Worm (Caenorhabditis elegans) whole organism, early embryonic: ENCODE results near the gene F10E9.12.

Source experiments
- B0310.2 ChIP-seq: sonication (generic microtip); optimal IDR thresholded peaks from 2 replicates; lab custom pipeline; 2016; ENCODE audit warnings: mild to moderate bottlenecking, missing genetic modification characterization, missing compliant biosample characterization
- F13C5.2 ChIP-seq: sonication (generic microtip); optimal IDR thresholded peaks from 2 replicates; lab custom pipeline; 2017; ENCODE audit warnings: mild to moderate bottlenecking, missing genetic modification characterization, inconsistent platforms, missing compliant biosample characterization
- aly-1 ChIP-seq: sonication (generic microtip); optimal IDR thresholded peaks from 2 replicates; lab custom pipeline; 2016; ENCODE audit warnings: missing genetic modification characterization, missing compliant biosample characterization
- ama-1 ChIP-seq: fragments of 150-350 bp; optimal IDR thresholded peaks from 2 replicates; lab custom pipeline; 2014
- ceh-13 ChIP-seq: fragments of 200-800 bp; sonication (Bioruptor generic); optimal IDR thresholded peaks from 2 replicates; lab custom pipeline; 2018; ENCODE audit warnings: mild to moderate bottlenecking, missing genetic modification characterization, missing compliant biosample characterization
- ceh-36 ChIP-seq: sonication (generic microtip); optimal IDR thresholded peaks from 2 replicates; lab custom pipeline; 2016; ENCODE audit warnings: missing genetic modification characterization, inconsistent platforms, missing compliant biosample characterization
- ets-7 ChIP-seq: sonication (generic microtip); optimal IDR thresholded peaks from 2 replicates; lab custom pipeline; 2016; ENCODE audit warnings: missing genotype, missing genetic modification characterization, missing compliant biosample characterization
- flt-1 ChIP-seq: fragments of 200-800 bp; sonication (Bioruptor generic); IDR thresholded peaks from 2 replicates; pipeline ENCODE4 v1.3.6; 2022; ENCODE audit warnings: missing genetic modification characterization, missing compliant biosample characterization
- hmbx-1 ChIP-seq: sonication (generic microtip); optimal IDR thresholded peaks from 2 replicates; lab custom pipeline; 2016; ENCODE audit warnings: mild to moderate bottlenecking, missing genetic modification characterization, missing compliant biosample characterization
- hmg-4 ChIP-seq: fragments of 200-800 bp; sonication (Bioruptor generic); optimal IDR thresholded peaks from 2 replicates; lab custom pipeline; 2018; ENCODE audit warnings: mild to moderate bottlenecking, missing genetic modification characterization, missing compliant biosample characterization
- hnd-1 ChIP-seq: sonication (generic microtip); optimal IDR thresholded peaks from 2 replicates; lab custom pipeline; 2016; ENCODE audit warnings: missing genetic modification characterization, missing compliant biosample characterization
- pes-1 ChIP-seq: fragments of 200-800 bp; sonication (Bioruptor generic); IDR thresholded peaks from 2 replicates; pipeline ENCODE4 v1.3.6; 2022; ENCODE audit warnings: missing genetic modification reagents, missing genetic modification characterization, missing compliant biosample characterization
- scrt-1 ChIP-seq: fragments of 200-800 bp; sonication (Bioruptor generic); IDR thresholded peaks from 2 replicates; pipeline ENCODE4 v1.3.6; 2022; ENCODE audit warnings: missing genetic modification characterization, missing compliant biosample characterization
- sea-1 ChIP-seq: fragments of 200-800 bp; sonication (Bioruptor generic); conservative IDR thresholded peaks from 2 replicates; pipeline ENCODE4 v1.3.6; 2022; ENCODE audit warnings: missing genetic modification characterization, missing compliant biosample characterization
- tbx-11 ChIP-seq: fragments of 200-800 bp; sonication (Bioruptor generic); IDR thresholded peaks from 2 replicates; pipeline ENCODE4 v1.3.6; 2022; ENCODE audit warnings: missing genetic modification characterization, missing compliant biosample characterization
- tbx-37 ChIP-seq: fragments of 200-800 bp; sonication (Bioruptor generic); conservative IDR thresholded peaks from 2 replicates; pipeline ENCODE4 v1.3.6; 2022; ENCODE audit warnings: missing genetic modification reagents, missing genetic modification characterization, missing compliant biosample characterization
- tra-4 ChIP-seq: sonication (generic microtip); optimal IDR thresholded peaks from 2 replicates; lab custom pipeline; 2017; ENCODE audit warnings: missing genetic modification characterization, missing compliant biosample characterization

F10E9.12 gene

DNA sequence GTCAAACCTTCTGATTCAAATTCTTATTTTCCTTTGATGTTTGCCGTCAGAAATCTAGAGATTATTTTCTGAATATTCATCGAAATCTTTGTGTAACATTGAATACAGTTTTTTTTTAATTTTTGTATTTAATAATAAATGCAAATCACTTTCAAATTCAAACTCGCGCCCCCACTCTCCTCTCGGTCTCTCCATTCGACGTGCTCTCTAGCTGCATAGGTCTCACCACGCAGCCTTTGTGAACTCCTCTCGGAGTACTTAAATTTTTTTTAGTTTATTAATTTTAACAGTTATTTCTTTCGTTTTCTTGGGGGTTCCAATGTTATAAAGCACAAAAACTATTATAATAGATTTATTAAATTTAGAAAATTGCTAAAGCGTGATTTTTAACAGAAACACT is 45.8 kb downstream of the F10E9.12 start:
- TF ChIP-seq ceh-13 (no peak), flt-1 (GFP tag; lab: Robert Waterston, UW) (no peak), hmg-4 (no peak), ets-7 (tag; lab: Kevin White, UChicago) (no peak), tbx-37 (no peak), F13C5.2 (no peak), ama-1 (no peak), B0310.2 (no peak), tra-4 (no peak), hnd-1 (no peak), tbx-11 (no peak)

DNA sequence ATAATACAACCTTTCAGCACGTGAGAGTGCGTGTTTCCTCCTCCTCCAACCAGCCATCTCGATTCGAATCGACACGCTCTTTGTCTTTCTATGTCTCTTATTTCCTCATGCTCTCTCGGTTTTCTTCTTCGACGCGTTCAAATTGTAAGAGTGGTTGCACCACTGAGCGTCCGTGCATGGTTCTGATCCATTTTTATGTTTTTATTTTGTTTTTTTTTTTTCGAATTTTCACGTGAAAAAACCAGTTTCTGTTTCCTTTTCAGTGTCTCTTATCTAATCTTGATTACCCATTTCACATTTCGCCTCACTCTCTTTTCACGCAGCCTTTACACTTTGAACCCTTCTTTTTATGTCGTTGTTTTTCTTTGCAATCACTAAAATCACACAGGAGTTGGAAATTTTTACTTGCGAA is 46.5 kb downstream of the F10E9.12 start:
- TF ChIP-seq flt-1 (GFP tag; lab: Robert Waterston, UW) (no peak), hmbx-1 (tag; lab: Kevin White, UChicago) (no peak), tra-4 (no peak), ceh-36 (tag; lab: Kevin White, UChicago) (no peak), F13C5.2 (no peak), B0310.2 (no peak), aly-1 (tag; lab: Kevin White, UChicago) (no peak), ceh-13 (no peak), tbx-37 (no peak), hnd-1 (no peak), ama-1 (no peak), tbx-11 (no peak), hmg-4 (no peak), scrt-1 (no peak)

DNA sequence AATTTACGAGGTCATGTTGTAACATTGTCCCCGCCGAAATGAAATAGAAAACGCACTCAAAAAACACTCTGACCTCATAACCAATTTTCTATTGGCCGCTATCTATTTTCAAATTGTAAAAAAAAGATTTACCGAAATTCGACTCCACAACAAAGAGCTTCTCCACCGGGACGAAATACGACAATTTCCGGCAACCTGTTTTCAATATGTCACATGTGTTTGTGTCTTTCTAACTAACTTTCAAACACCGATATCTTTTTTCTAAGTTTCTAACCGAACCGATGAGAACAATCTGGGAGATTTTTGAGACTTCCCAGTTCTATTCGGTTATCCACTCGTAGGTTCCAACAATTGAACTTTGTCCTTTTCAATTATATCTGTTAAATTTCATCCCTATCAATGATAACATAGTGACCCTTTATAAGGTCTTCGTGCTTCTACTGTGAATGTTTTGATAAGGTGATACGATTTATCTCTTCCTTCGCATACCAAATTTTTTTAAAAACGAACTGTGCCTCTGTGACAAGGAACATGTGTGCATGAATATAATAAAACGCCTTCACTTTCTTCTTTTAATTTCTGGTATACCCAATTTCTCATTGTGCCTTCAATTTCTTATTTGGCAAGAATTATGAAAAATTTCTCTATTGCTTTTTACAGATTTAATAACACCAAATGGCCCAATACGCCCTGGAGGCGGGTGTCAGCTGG is 47.4 kb downstream of the F10E9.12 start, which contains the start of gene lmbr-1:
Gene lmbr-1, plus strand, starts transcription at position 661 of the 711 bp plus-strand sequence.
- TF ChIP-seq ets-7 (tag; lab: Kevin White, UChicago), result no peak
- no peak for TF ChIP-seq sea-1
- TF ChIP-seq pes-1, result no peak
- TF ChIP-seq ceh-36 (tag; lab: Kevin White, UChicago), result no peak
- TF ChIP-seq tbx-11, result no peak
- TF ChIP-seq hmbx-1 (tag; lab: Kevin White, UChicago), result no peak
- no peak for TF ChIP-seq F13C5.2
- no peak for TF ChIP-seq flt-1 (GFP tag; lab: Robert Waterston, UW)
- no peak for TF ChIP-seq hmg-4
- TF ChIP-seq B0310.2, result no peak
- no peak for TF ChIP-seq tra-4
- TF ChIP-seq aly-1 (tag; lab: Kevin White, UChicago), result no peak
- no peak for TF ChIP-seq tbx-37
- no peak for TF ChIP-seq ama-1
- TF ChIP-seq scrt-1, result no peak

DNA sequence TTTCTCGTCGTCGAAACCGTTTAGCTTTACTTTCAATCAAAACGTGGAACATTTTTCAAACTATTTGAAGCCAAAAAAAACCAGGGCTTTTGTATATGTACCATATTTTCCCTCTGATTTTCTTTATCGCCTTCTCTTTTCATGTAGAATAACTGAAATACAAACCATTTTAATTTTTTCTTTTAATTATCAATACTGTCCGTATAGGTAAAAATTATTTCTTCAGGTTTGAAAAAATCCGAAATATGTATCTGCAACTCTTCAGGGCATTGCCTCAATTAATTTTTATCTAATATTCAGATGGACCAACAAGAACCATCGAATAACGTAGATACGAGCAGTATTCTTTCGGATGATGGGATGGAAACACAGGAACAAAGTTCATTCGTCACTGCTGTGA is 50.7 kb downstream of the F10E9.12 start, which contains the start of gene met-2:
Gene met-2, plus strand, starts transcription at position 301 of the 400 bp plus-strand sequence.
- TF ChIP-seq hmg-4 (no peak), sea-1 (no peak), hmbx-1 (tag; lab: Kevin White, UChicago) (no peak), tra-4 (no peak), aly-1 (tag; lab: Kevin White, UChicago) (no peak), ceh-36 (tag; lab: Kevin White, UChicago) (no peak), B0310.2 (no peak), F13C5.2 (no peak), hnd-1 (no peak), ama-1 (no peak), pes-1 (no peak), scrt-1 (no peak), flt-1 (GFP tag; lab: Robert Waterston, UW) (no peak)
